Fruit fly (Drosophila melanogaster): ENCODE results near the gene Mhc.

The Mhc gene

dm6 chr2L:16817421-16818101, 51.2 kb downstream of the Mhc start (continued):
- no peak for TF ChIP-seq nerfin-2 (GFP tag; IDR thresholded peaks at IDR 0.05; ENCODE audit: partially characterized antibody)
- TF ChIP-seq sc (optimal IDR thresholded peaks at IDR 0.05) = no peak
- TF ChIP-seq sc (GFP tag; optimal IDR thresholded peaks at IDR 0.05) = no peak
- no peak for TF ChIP-seq gsb (GFP tag; IDR thresholded peaks at IDR 0.05)
- TF ChIP-seq insv (GFP tag; optimal IDR thresholded peaks at IDR 0.05) = peak; percentile 76 to 97
- TF ChIP-seq NC2β (GFP tag; optimal IDR thresholded peaks at IDR 0.05) = no peak
- no peak for TF ChIP-seq CG7928 (GFP tag; optimal IDR thresholded peaks at IDR 0.05)
- TF ChIP-seq Elba2 (GFP tag; optimal IDR thresholded peaks at IDR 0.05) = no peak
- TF ChIP-seq Ptx1 (GFP tag; IDR thresholded peaks at IDR 0.05) = peak; percentile 48
- no peak for TF ChIP-seq lola (GFP tag; optimal IDR thresholded peaks at IDR 0.05)
- TF ChIP-seq CG8290 (GFP tag; optimal IDR thresholded peaks at IDR 0.05) = no peak
- peak in 1 of 2 experiments; percentile 42 for TF ChIP-seq CG8290 (tag; optimal IDR thresholded peaks at IDR 0.05)
- TF ChIP-seq CG31441 (GFP tag; IDR thresholded peaks at IDR 0.05) = 0 out of 2 replicates have a peak, but pooled peaks have one; percentile 15
- TF ChIP-seq gcm (GFP tag; optimal IDR thresholded peaks at IDR 0.05) = no peak
- no peak for TF ChIP-seq Fer1 (GFP tag; optimal IDR thresholded peaks at IDR 0.05)
- peak; percentile 2 for TF ChIP-seq Myb (GFP tag; optimal IDR thresholded peaks at IDR 0.05)
- TF ChIP-seq eyg (GFP tag; optimal IDR thresholded peaks at IDR 0.05) = no peak
- TF ChIP-seq CG6854 (GFP tag; optimal IDR thresholded peaks at IDR 0.05) = no peak
- TF ChIP-seq CG12299 (tag; optimal IDR thresholded peaks at IDR 0.05) = no peak
- no peak for TF ChIP-seq Meics (GFP tag; optimal IDR thresholded peaks at IDR 0.05)
- TF ChIP-seq fu2 (GFP tag; optimal IDR thresholded peaks at IDR 0.05) = peak; percentile 21
- TF ChIP-seq CG15696 (tag; optimal IDR thresholded peaks at IDR 0.05) = no peak
- TF ChIP-seq GATAe (GFP tag; conservative IDR thresholded peaks at IDR 0.05) = peak; percentile 37; the same call in 1 of the 2 replicates
- peak; percentile 19 for TF ChIP-seq CoRest (tag; optimal IDR thresholded peaks at IDR 0.05)
- TF ChIP-seq kay (GFP tag; optimal IDR thresholded peaks at IDR 0.05) = no peak
- no peak for TF ChIP-seq nerfin-1 (tag; optimal IDR thresholded peaks at IDR 0.05)
- TF ChIP-seq CG4328 (GFP tag; optimal IDR thresholded peaks at IDR 0.05) = no peak
- no peak for TF ChIP-seq Dll (GFP tag; IDR thresholded peaks at IDR 0.05; ENCODE audit: partially characterized antibody)
- TF ChIP-seq Hr51 (GFP tag; optimal IDR thresholded peaks at IDR 0.05) = peak in 1 of 2 experiments; percentile 37
- TF ChIP-seq ase (GFP tag; IDR thresholded peaks at IDR 0.05) = no peak
- TF ChIP-seq Doc2 (GFP tag; IDR thresholded peaks at IDR 0.05) = no peak
- TF ChIP-seq sisA (GFP tag; IDR thresholded peaks at IDR 0.05) = peak; percentile 6; the same call in 1 of the 2 replicates
- no peak for TF ChIP-seq CG18764 (GFP tag; optimal IDR thresholded peaks at IDR 0.05)
- no peak for TF ChIP-seq CG12744 (GFP tag; optimal IDR thresholded peaks at IDR 0.05)
- no peak for TF ChIP-seq peb (GFP tag; IDR thresholded peaks at IDR 0.05)
- no peak for TF ChIP-seq odd (GFP tag; optimal IDR thresholded peaks at IDR 0.05)
- TF ChIP-seq lov (optimal IDR thresholded peaks at IDR 0.05) = no peak
- no peak for TF ChIP-seq lov (GFP tag; IDR thresholded peaks at IDR 0.05)
- TF ChIP-seq Sox100B (GFP tag; optimal IDR thresholded peaks at IDR 0.05) = no peak
- TF ChIP-seq CG4360 (GFP tag; IDR thresholded peaks at IDR 0.05) = no peak
- peak; percentile 52; the same call in 1 of the 3 replicates for TF ChIP-seq otp (GFP tag; IDR thresholded peaks at IDR 0.05)
- TF ChIP-seq Med (GFP tag) = peak; percentile 91
- TF ChIP-seq ab (GFP tag; optimal IDR thresholded peaks at IDR 0.05) = no peak
- no peak for TF ChIP-seq CG33213 (GFP tag; optimal IDR thresholded peaks at IDR 0.05)
- TF ChIP-seq fd3F (GFP tag; optimal IDR thresholded peaks at IDR 0.05) = no peak
- TF ChIP-seq CG2678 (tag; optimal IDR thresholded peaks at IDR 0.05) = peak; percentile 27
- TF ChIP-seq B-H1 (GFP tag; IDR thresholded peaks at IDR 0.05) = no peak; the same call in 2 of the 3 replicates
- no peak for TF ChIP-seq pros (GFP tag; optimal IDR thresholded peaks at IDR 0.05)
- no peak for TF ChIP-seq CG17568 (GFP tag; optimal IDR thresholded peaks at IDR 0.05)
- no peak for TF ChIP-seq z (GFP tag; IDR thresholded peaks at IDR 0.05)

Data from whole organism, embryonic.